Worm (Caenorhabditis elegans): ENCODE results near the gene C16B8.2.

Gene C16B8.2

ce11 chrX:3969980-3970403 is 3.8 kb upstream of the C16B8.2 start (continued):
- peak; percentile 56 for TF ChIP-seq hlh-8 (tag; optimal IDR thresholded peaks at IDR 0.05)
- TF ChIP-seq unc-55 (GFP tag; optimal IDR thresholded peaks at IDR 0.05) = no peak
- no peak for TF ChIP-seq elt-4 (tag; optimal IDR thresholded peaks at IDR 0.05)
- TF ChIP-seq npax-4 (tag; optimal IDR thresholded peaks at IDR 0.05) = peak; percentile 53
- TF ChIP-seq nhr-11 (tag; optimal IDR thresholded peaks at IDR 0.05) = no peak
- TF ChIP-seq gmeb-2 (tag; optimal IDR thresholded peaks at IDR 0.05) = peak; percentile 83
- TF ChIP-seq Y22D7AL.16 (tag; optimal IDR thresholded peaks at IDR 0.05) = peak; percentile 64
- TF ChIP-seq ceh-9 (tag; optimal IDR thresholded peaks at IDR 0.05) = peak; percentile 3
- no peak for TF ChIP-seq hlh-15 (tag; optimal IDR thresholded peaks at IDR 0.05)
- no peak for TF ChIP-seq ama-1 (optimal IDR thresholded peaks at IDR 0.05)
- TF ChIP-seq sox-4 (tag; optimal IDR thresholded peaks at IDR 0.05) = peak; percentile 84
- TF ChIP-seq syd-9 (tag; optimal IDR thresholded peaks at IDR 0.05) = peak; percentile 77
- TF ChIP-seq unc-3 (GFP tag; conservative IDR thresholded peaks at IDR 0.05) = peak; percentile 64
- no peak for TF ChIP-seq unc-3 (tag; optimal IDR thresholded peaks at IDR 0.05)
- TF ChIP-seq lim-6 (tag; optimal IDR thresholded peaks at IDR 0.05) = no peak
- no peak for TF ChIP-seq ceh-14 (tag; optimal IDR thresholded peaks at IDR 0.05)
- no peak for TF ChIP-seq pha-4 (tag; optimal IDR thresholded peaks at IDR 0.05)
- TF ChIP-seq nfya-1 (tag; optimal IDR thresholded peaks at IDR 0.05) = peak; percentile 71
- peak; percentile 79 for TF ChIP-seq C38D4.7 (GFP tag; optimal IDR thresholded peaks at IDR 0.05)
- TF ChIP-seq dmd-4 (tag; optimal IDR thresholded peaks at IDR 0.05; ENCODE audit: borderline replicate concordance) = peak; percentile 76
- peak; percentile 40 for TF ChIP-seq rnt-1 (tag; optimal IDR thresholded peaks at IDR 0.05)
- TF ChIP-seq ztf-16 (tag; optimal IDR thresholded peaks at IDR 0.05) = peak; percentile 58
- TF ChIP-seq dve-1 (tag; optimal IDR thresholded peaks at IDR 0.05) = peak; percentile 73
- peak; percentile 49 for TF ChIP-seq hlh-30 (tag; optimal IDR thresholded peaks at IDR 0.05; ENCODE audit: insufficient read depth)
- peak; percentile 59 for TF ChIP-seq pros-1 (tag; optimal IDR thresholded peaks at IDR 0.05)
- peak; percentile 54 for TF ChIP-seq ceh-18 (tag; optimal IDR thresholded peaks at IDR 0.05)
- peak; percentile 76 for TF ChIP-seq nhr-232 (tag; optimal IDR thresholded peaks at IDR 0.05)
- TF ChIP-seq ets-4 (tag; optimal IDR thresholded peaks at IDR 0.05) = no peak
- peak; percentile 72 for TF ChIP-seq fkh-6 (tag; optimal IDR thresholded peaks at IDR 0.05)
- peak; percentile 81 for TF ChIP-seq pha-2 (tag; optimal IDR thresholded peaks at IDR 0.05)
- TF ChIP-seq ref-2 (tag; optimal IDR thresholded peaks at IDR 0.05) = peak; percentile 88
- TF ChIP-seq ahr-1 (tag; optimal IDR thresholded peaks at IDR 0.05) = peak; percentile 70
- TF ChIP-seq K02D7.2 (tag; optimal IDR thresholded peaks at IDR 0.05) = peak; percentile 64
- TF ChIP-seq sox-2 (GFP tag; IDR thresholded peaks at IDR 0.05) = peak; percentile 84
- peak; percentile 18 for TF ChIP-seq pax-1 (tag; optimal IDR thresholded peaks at IDR 0.05)
- peak; percentile 72 for TF ChIP-seq ceh-31 (tag; optimal IDR thresholded peaks at IDR 0.05)
- peak; percentile 81 for TF ChIP-seq che-1 (tag; optimal IDR thresholded peaks at IDR 0.05)
- TF ChIP-seq pag-3 (tag; optimal IDR thresholded peaks at IDR 0.05; ENCODE audit: borderline replicate concordance) = no peak
- peak; percentile 84 for TF ChIP-seq pat-9 (tag; optimal IDR thresholded peaks at IDR 0.05)
- TF ChIP-seq hlh-6 (tag; optimal IDR thresholded peaks at IDR 0.05) = peak; percentile 89

ce11 chrX:3969353-3969752 is 3.1 kb upstream of the C16B8.2 start:
- TF ChIP-seq pax-1 (tag; optimal IDR thresholded peaks at IDR 0.05) = no peak
- TF ChIP-seq ceh-9 (tag; optimal IDR thresholded peaks at IDR 0.05) = no peak
- TF ChIP-seq unc-3 (GFP tag; conservative IDR thresholded peaks at IDR 0.05) = 0 out of 2 replicates have a peak, but pooled peaks have one; percentile 24
- TF ChIP-seq unc-3 (tag; optimal IDR thresholded peaks at IDR 0.05) = no peak
- TF ChIP-seq pros-1 (tag; optimal IDR thresholded peaks at IDR 0.05) = no peak
- no peak for TF ChIP-seq odd-2 (tag; optimal IDR thresholded peaks at IDR 0.05)
- TF ChIP-seq unc-42 (tag; optimal IDR thresholded peaks at IDR 0.05) = no peak
- no peak for TF ChIP-seq F13H6.1 (tag; optimal IDR thresholded peaks at IDR 0.05)
- TF ChIP-seq ahr-1 (tag; optimal IDR thresholded peaks at IDR 0.05) = peak; percentile 4
- TF ChIP-seq hlh-13 (GFP tag; optimal IDR thresholded peaks at IDR 0.05) = peak; percentile 19
- TF ChIP-seq ceh-30 (tag; optimal IDR thresholded peaks at IDR 0.05) = no peak
- peak; percentile 15 for TF ChIP-seq ceh-48 (tag; optimal IDR thresholded peaks at IDR 0.05)
- TF ChIP-seq ztf-16 (tag; optimal IDR thresholded peaks at IDR 0.05) = no peak
- no peak for TF ChIP-seq C38D4.7 (GFP tag; optimal IDR thresholded peaks at IDR 0.05)
- peak; percentile 67; the same call in 1 of the 2 replicates for TF ChIP-seq ceh-45 (GFP tag; IDR thresholded peaks at IDR 0.05)
- TF ChIP-seq sox-4 (tag; optimal IDR thresholded peaks at IDR 0.05) = peak; percentile 38
- peak; percentile 17 for TF ChIP-seq T23F11.4 (GFP tag; optimal IDR thresholded peaks at IDR 0.05)
- peak; percentile 47 for TF ChIP-seq gmeb-2 (tag; optimal IDR thresholded peaks at IDR 0.05)
- no peak for TF ChIP-seq unc-86 (tag; optimal IDR thresholded peaks at IDR 0.05)
- TF ChIP-seq ttx-3 (tag; optimal IDR thresholded peaks at IDR 0.05) = no peak
- no peak for TF ChIP-seq ref-2 (tag; optimal IDR thresholded peaks at IDR 0.05)
- peak; percentile 49 for TF ChIP-seq madf-2 (tag; optimal IDR thresholded peaks at IDR 0.05)
- TF ChIP-seq unc-55 (GFP tag; optimal IDR thresholded peaks at IDR 0.05) = no peak
- TF ChIP-seq dmd-4 (tag; optimal IDR thresholded peaks at IDR 0.05; ENCODE audit: borderline replicate concordance) = no peak
- TF ChIP-seq pha-4 (tag; optimal IDR thresholded peaks at IDR 0.05) = no peak
- no peak for TF ChIP-seq elt-2 (tag; optimal IDR thresholded peaks at IDR 0.05)

Data from whole organism, late embryonic.